Worm (Caenorhabditis elegans) whole organism, young adult: Measurements from ENCODE around the gene M106.8.

Experiments
- F39B2.1 ChIP-seq: fragments of 200-800 bp; sonication (Bioruptor generic); IDR thresholded peaks from 2 replicates; pipeline ENCODE4 v1.3.6; 2022; ENCODE audit warnings: missing genetic modification reagents, missing genetic modification characterization, missing compliant biosample characterization
- ceh-79 ChIP-seq: sonication (generic microtip); optimal IDR thresholded peaks from 2 replicates; lab custom pipeline; 2017; ENCODE audit warnings: mild to moderate bottlenecking, missing genetic modification characterization, missing compliant biosample characterization
- efl-1 ChIP-seq: fragments of 150-350 bp; optimal IDR thresholded peaks from 2 replicates; lab custom pipeline; 2014; ENCODE audit warnings: missing biosample characterization, missing genetic modification reagents, missing genetic modification characterization
- nhr-120 ChIP-seq: fragments of 200-800 bp; sonication (Bioruptor generic); IDR thresholded peaks from 2 replicates; pipeline ENCODE4 v1.3.6; 2022; ENCODE audit warnings: missing genetic modification characterization, missing compliant biosample characterization
- snpc-4 ChIP-seq, 5 experiments: fragments of 150-350 bp in 1 of 5; sonication (generic microtip) in 4 of 5; optimal IDR thresholded peaks; 2 replicates each; lab custom pipeline; 2014 to 2018; ENCODE audit warnings: missing genetic modification characterization in 5 of 5, missing biosample characterization in 3 of 5, antibody characterized with exemption in 2 of 5, mild to moderate bottlenecking in 2 of 5, missing compliant biosample characterization in 2 of 5, missing genotype in 2 of 5, moderate library complexity in 2 of 5, missing genetic modification reagents in 1 of 5

ce11 chrII:10793393-10793792 is 50.0 kb downstream of the M106.8 start, which contains the start of gene vps-11:
- TF ChIP-seq ceh-79 (tag; lab: Kevin White, UChicago) (no peak), snpc-4 (GFP tag; optimal IDR thresholded peaks at IDR 0.05; lab: Kevin White, UChicago) (no peak), snpc-4 (tag; optimal IDR thresholded peaks at IDR 0.05; lab: Kevin White, UChicago) (no peak), nhr-120 (GFP tag; lab: Robert Waterston, UW) (no peak), efl-1 (GFP tag; lab: Kevin White, UChicago) (no peak), F39B2.1 (GFP tag; lab: Robert Waterston, UW) (no peak)
